Worm (Caenorhabditis elegans): ENCODE data around the gene W10G11.19.

W10G11.19 gene

DNA sequence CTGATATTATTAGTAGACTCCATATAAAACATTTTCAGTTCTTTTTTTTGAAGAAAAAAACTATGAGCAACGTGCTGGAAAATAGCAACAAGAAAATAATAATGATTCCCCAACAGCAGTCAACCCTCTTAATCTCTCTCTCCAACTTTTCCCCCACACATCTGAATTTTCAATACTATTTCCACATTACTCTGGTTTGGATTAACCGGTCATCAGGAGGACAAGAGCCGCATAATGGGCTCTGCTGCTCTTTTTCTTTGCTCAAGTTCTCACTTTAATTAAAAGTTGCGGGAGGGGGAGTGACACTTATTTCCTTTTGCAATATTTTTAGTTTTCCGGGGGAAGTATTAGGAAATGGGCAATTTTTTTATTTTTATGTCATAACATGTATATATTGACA lies 23.0 kb upstream of the W10G11.19 start:
- peak; percentile 17 for TF ChIP-seq lim-6 (tag; optimal IDR thresholded peaks at IDR 0.05)
- no peak for TF ChIP-seq npax-4 (tag; optimal IDR thresholded peaks at IDR 0.05)
- peak; percentile 67 for TF ChIP-seq ceh-14 (tag; optimal IDR thresholded peaks at IDR 0.05)

ce11 chrII:3528256-3528655 lies 22.2 kb upstream of the W10G11.19 start, which contains the start of gene ncs-6:
Gene ncs-6 (minus strand): TSS chrII:3528516.
- TF ChIP-seq tbx-7 (tag; optimal IDR thresholded peaks at IDR 0.05) (no peak), sox-4 (tag; optimal IDR thresholded peaks at IDR 0.05) (no peak), ceh-22 (tag; optimal IDR thresholded peaks at IDR 0.05) (no peak), ztf-16 (tag; optimal IDR thresholded peaks at IDR 0.05) (no peak), fkh-6 (tag; optimal IDR thresholded peaks at IDR 0.05) (no peak), K09A11.1 (tag; optimal IDR thresholded peaks at IDR 0.05; ENCODE audit: insufficient read depth) (no peak), unc-3 (GFP tag; conservative IDR thresholded peaks at IDR 0.05) (no peak), unc-3 (tag; optimal IDR thresholded peaks at IDR 0.05) (no peak), nhr-232 (tag; optimal IDR thresholded peaks at IDR 0.05) (no peak), C38D4.7 (GFP tag; optimal IDR thresholded peaks at IDR 0.05) (no peak), ets-4 (tag; optimal IDR thresholded peaks at IDR 0.05) (no peak), pha-4 (tag; optimal IDR thresholded peaks at IDR 0.05) (no peak), syd-9 (tag; optimal IDR thresholded peaks at IDR 0.05) (no peak), hlh-6 (tag; optimal IDR thresholded peaks at IDR 0.05) (no peak), ceh-34 (tag; optimal IDR thresholded peaks at IDR 0.05) (no peak)

DNA sequence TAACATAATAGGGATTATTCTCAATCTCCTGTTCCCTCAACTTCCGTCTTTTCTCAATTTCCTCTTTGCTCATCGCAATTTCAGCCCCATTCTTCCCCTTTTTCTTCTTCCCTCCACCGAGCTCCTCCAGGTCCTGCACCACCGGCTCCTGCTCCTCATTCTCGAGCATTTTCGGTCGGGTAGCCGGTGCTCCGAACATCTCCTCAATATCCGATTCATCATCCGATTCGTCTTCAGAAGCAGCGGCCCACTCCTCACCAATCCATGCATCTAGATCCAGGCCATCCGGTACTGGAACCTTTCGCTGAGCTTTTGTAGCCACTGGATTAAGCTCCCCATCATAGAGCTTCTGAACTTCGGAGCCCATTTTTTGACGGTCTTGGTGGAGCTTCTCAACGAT lies 10.3 kb upstream of the W10G11.19 start:
- TF ChIP-seq lin-11 (tag; optimal IDR thresholded peaks at IDR 0.05) (no peak), pax-1 (tag; optimal IDR thresholded peaks at IDR 0.05) (no peak), nfya-1 (tag; optimal IDR thresholded peaks at IDR 0.05) (no peak), ets-4 (tag; optimal IDR thresholded peaks at IDR 0.05) (no peak)

DNA sequence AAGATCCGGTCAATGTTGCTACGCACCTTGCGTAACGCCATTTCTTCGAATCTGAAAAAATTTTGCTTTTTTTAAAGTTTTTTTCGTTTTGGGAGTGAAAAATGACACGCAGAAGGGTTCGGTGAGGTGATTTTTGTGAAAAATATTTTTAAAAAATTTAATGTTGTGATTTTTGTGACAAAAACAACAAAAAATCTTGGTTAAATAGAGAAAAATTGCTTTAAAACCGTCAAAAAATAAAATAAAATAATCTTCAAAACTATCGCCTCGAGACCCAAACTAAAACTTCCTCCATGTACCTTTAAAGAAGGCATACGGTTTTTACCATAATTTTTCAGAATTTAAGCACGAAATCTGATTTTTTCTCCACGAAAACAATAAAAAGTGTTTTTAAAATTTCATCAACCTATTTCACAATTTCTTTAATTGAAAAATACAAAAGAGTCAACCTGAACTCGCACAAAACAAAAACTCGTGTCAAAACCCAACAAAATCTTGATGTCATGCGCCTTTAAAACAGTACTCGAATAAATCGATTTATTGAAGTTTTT lies 4.0 kb upstream of the W10G11.19 start, which contains the start of gene apd-3:
TSS of gene apd-3 (minus strand) at position 51 of the 551 bp plus-strand sequence.
- TF ChIP-seq ztf-16 (tag; optimal IDR thresholded peaks at IDR 0.05) (no peak), C08G9.2 (tag; optimal IDR thresholded peaks at IDR 0.05) (no peak), madf-2 (tag; optimal IDR thresholded peaks at IDR 0.05) (no peak), unc-3 (GFP tag; conservative IDR thresholded peaks at IDR 0.05) (no peak), unc-3 (tag; optimal IDR thresholded peaks at IDR 0.05) (no peak), ets-4 (tag; optimal IDR thresholded peaks at IDR 0.05) (no peak), odd-2 (tag; optimal IDR thresholded peaks at IDR 0.05) (no peak), rnt-1 (tag; optimal IDR thresholded peaks at IDR 0.05) (no peak), lim-6 (tag; optimal IDR thresholded peaks at IDR 0.05) (no peak), Y22D7AL.16 (tag; optimal IDR thresholded peaks at IDR 0.05) (no peak), npax-4 (tag; optimal IDR thresholded peaks at IDR 0.05) (no peak), mec-3 (tag; optimal IDR thresholded peaks at IDR 0.05; ENCODE audit: borderline replicate concordance) (no peak), fkh-10 (GFP tag; optimal IDR thresholded peaks at IDR 0.05) (no peak), sox-4 (tag; optimal IDR thresholded peaks at IDR 0.05) (no peak), pqm-1 (tag; optimal IDR thresholded peaks at IDR 0.05) (no peak), ref-2 (tag; optimal IDR thresholded peaks at IDR 0.05) (no peak), unc-55 (GFP tag; optimal IDR thresholded peaks at IDR 0.05) (no peak), ceh-9 (tag; optimal IDR thresholded peaks at IDR 0.05) (no peak)

- TF ChIP-seq fkh-10 (GFP tag; optimal IDR thresholded peaks at IDR 0.05) (no peak), odd-2 (tag; optimal IDR thresholded peaks at IDR 0.05) (no peak), fkh-6 (tag; optimal IDR thresholded peaks at IDR 0.05) (no peak), elt-2 (tag; optimal IDR thresholded peaks at IDR 0.05) (no peak), hlh-15 (tag; optimal IDR thresholded peaks at IDR 0.05) (no peak), ceh-48 (tag; optimal IDR thresholded peaks at IDR 0.05) (peak; percentile 39), hlh-6 (tag; optimal IDR thresholded peaks at IDR 0.05) (no peak), sox-4 (tag; optimal IDR thresholded peaks at IDR 0.05) (no peak), ttx-3 (tag; optimal IDR thresholded peaks at IDR 0.05) (no peak), madf-2 (tag; optimal IDR thresholded peaks at IDR 0.05) (no peak), zip-5 (tag; optimal IDR thresholded peaks at IDR 0.05) (no peak), fax-1 (tag; optimal IDR thresholded peaks at IDR 0.05) (no peak), ama-1 (optimal IDR thresholded peaks at IDR 0.05) (no peak), mec-3 (tag; optimal IDR thresholded peaks at IDR 0.05; ENCODE audit: borderline replicate concordance) (peak; percentile 52), nfya-1 (tag; optimal IDR thresholded peaks at IDR 0.05) (peak; percentile 37), ceh-18 (tag; optimal IDR thresholded peaks at IDR 0.05) (peak; percentile 37), che-1 (tag; optimal IDR thresholded peaks at IDR 0.05) (no peak), sdc-2 (tag; optimal IDR thresholded peaks at IDR 0.05) (no peak), ahr-1 (tag; optimal IDR thresholded peaks at IDR 0.05) (no peak), pha-4 (tag; optimal IDR thresholded peaks at IDR 0.05) (no peak), hlh-30 (tag; optimal IDR thresholded peaks at IDR 0.05; ENCODE audit: insufficient read depth) (no peak), ref-2 (tag; optimal IDR thresholded peaks at IDR 0.05) (no peak), ztf-16 (tag; optimal IDR thresholded peaks at IDR 0.05) (no peak)
These were observed 3.2 kb upstream of the W10G11.19 start for ce11 chrII:3547282-3547681.
